Fruit fly (Drosophila melanogaster) whole organism, prepupa: Measurements from ENCODE around the gene ImpE1.

Experiments
- Blimp-1 ChIP-seq: fragments of 200-800 bp; sonication (Bioruptor generic); optimal IDR thresholded peaks from 3 replicates; lab custom pipeline; 2017; ENCODE audit warnings: missing biosample characterization, missing genetic modification characterization, mild to moderate bottlenecking, moderate library complexity, missing genetic modification reagents
- CG10631 ChIP-seq: fragments of 200-800 bp; sonication (Bioruptor generic); optimal IDR thresholded peaks from 2 replicates; lab custom pipeline; 2016; ENCODE audit warnings: missing biosample characterization, missing genetic modification characterization
- CG11294 ChIP-seq: fragments of 200-800 bp; sonication (Bioruptor generic); IDR thresholded peaks from 2 replicates; pipeline ENCODE4 v1.3.6; 2022; ENCODE audit warnings: missing biosample characterization, missing genetic modification characterization
- CG11902 ChIP-seq: fragments of 200-800 bp; sonication (Bioruptor generic); optimal IDR thresholded peaks from 3 replicates; lab custom pipeline; 2016; ENCODE audit warnings: missing biosample characterization, missing genetic modification characterization
- CG16779 ChIP-seq: fragments of 200-800 bp; sonication (Bioruptor generic); optimal IDR thresholded peaks from 3 replicates; lab custom pipeline; 2017; ENCODE audit warnings: missing biosample characterization, mild to moderate bottlenecking, missing genetic modification characterization
- CG3032 ChIP-seq: fragments of 200-800 bp; optimal IDR thresholded peaks from 2 replicates; lab custom pipeline; 2019; ENCODE audit warnings: missing biosample characterization, mild to moderate bottlenecking, missing genetic modification characterization, moderate library complexity
- CG32006 ChIP-seq: fragments of 200-800 bp; sonication (Bioruptor generic); optimal IDR thresholded peaks from 3 replicates; lab custom pipeline; 2017; ENCODE audit warnings: missing biosample characterization, mild to moderate bottlenecking, missing genetic modification characterization
- CG34406 ChIP-seq: fragments of 200-800 bp; sonication (Bioruptor generic); optimal IDR thresholded peaks from 3 replicates; lab custom pipeline; 2016; ENCODE audit warnings: missing biosample characterization, missing genetic modification characterization
- CG3919 ChIP-seq: fragments of 200-800 bp; sonication (Bioruptor generic); optimal IDR thresholded peaks from 3 replicates; lab custom pipeline; 2016; ENCODE audit warnings: missing biosample characterization, missing genetic modification characterization
- CG4318 ChIP-seq: fragments of 200-800 bp; sonication (Bioruptor generic); optimal IDR thresholded peaks from 3 replicates; lab custom pipeline; 2017; ENCODE audit warnings: missing biosample characterization, mild to moderate bottlenecking, missing genetic modification characterization
- CG6163 ChIP-seq: fragments of 200-800 bp; sonication (Bioruptor generic); IDR thresholded peaks from 3 replicates; pipeline ENCODE4 v1.3.6; 2022; ENCODE audit warnings: missing biosample characterization, missing genetic modification characterization
- CG6854 ChIP-seq: fragments of 200-800 bp; sonication (Bioruptor generic); optimal IDR thresholded peaks from 2 replicates; lab custom pipeline; 2017; ENCODE audit warnings: missing biosample characterization, mild to moderate bottlenecking, missing genetic modification characterization
- CG7368 ChIP-seq: fragments of 200-800 bp; sonication (Bioruptor generic); optimal IDR thresholded peaks from 3 replicates; lab custom pipeline; 2016; ENCODE audit warnings: missing biosample characterization, missing genetic modification characterization
- CG8119 ChIP-seq: fragments of 200-800 bp; sonication (Bioruptor generic); IDR thresholded peaks from 3 replicates; pipeline ENCODE4 v1.3.6; 2022; ENCODE audit warnings: missing biosample characterization, missing genetic modification characterization
- CG8319 ChIP-seq: fragments of 200-800 bp; sonication (Bioruptor generic); optimal IDR thresholded peaks from 3 replicates; lab custom pipeline; 2016; ENCODE audit warnings: missing biosample characterization, missing genetic modification characterization
- CG8632 ChIP-seq: fragments of 200-800 bp; sonication (Bioruptor generic); optimal IDR thresholded peaks from 3 replicates; lab custom pipeline; 2016; ENCODE audit warnings: missing biosample characterization, missing genetic modification characterization
- CG9139 ChIP-seq: fragments of 200-800 bp; sonication (Bioruptor generic); optimal IDR thresholded peaks from 3 replicates; lab custom pipeline; 2017; ENCODE audit warnings: missing biosample characterization, mild to moderate bottlenecking, missing genetic modification characterization
- Eip75B ChIP-seq: fragments of 200-800 bp; sonication (Bioruptor generic); optimal IDR thresholded peaks from 3 replicates; lab custom pipeline; 2016; ENCODE audit warnings: missing biosample characterization, missing genetic modification characterization
- Eip78C ChIP-seq: fragments of 200-800 bp; sonication (Bioruptor generic); peaks from one replicate; lab custom pipeline; 2016; ENCODE audit warnings: missing biosample characterization, missing genetic modification characterization
- Eip93F ChIP-seq: fragments of 200-800 bp; sonication (Bioruptor generic); optimal IDR thresholded peaks from 2 replicates; lab custom pipeline; 2016; ENCODE audit warnings: missing biosample characterization, mild to moderate bottlenecking, missing genetic modification characterization
- Ets21C ChIP-seq: fragments of 200-800 bp; sonication (Bioruptor generic); optimal IDR thresholded peaks from 3 replicates; lab custom pipeline; 2016; ENCODE audit warnings: missing biosample characterization, missing genetic modification characterization
- Ets96B ChIP-seq: fragments of 200-800 bp; optimal IDR thresholded peaks from 2 replicates; lab custom pipeline; 2019; ENCODE audit warnings: missing biosample characterization, mild to moderate bottlenecking, missing genetic modification characterization, moderate library complexity
- Gug ChIP-seq: fragments of 200-800 bp; sonication (Bioruptor generic); IDR thresholded peaks from 2 replicates; pipeline ENCODE4 v1.3.6; 2022; ENCODE audit warnings: missing biosample characterization, missing genetic modification characterization
- Hr39 ChIP-seq: fragments of 200-800 bp; sonication (Bioruptor generic); optimal IDR thresholded peaks from 2 replicates; lab custom pipeline; 2016; ENCODE audit warnings: missing biosample characterization, missing genetic modification characterization
- Hr4 ChIP-seq: fragments of 200-800 bp; sonication (Bioruptor generic); optimal IDR thresholded peaks from 3 replicates; lab custom pipeline; 2016; ENCODE audit warnings: missing biosample characterization, missing genetic modification characterization
- Lpt ChIP-seq: fragments of 200-800 bp; sonication (Bioruptor generic); optimal IDR thresholded peaks from 3 replicates; lab custom pipeline; 2016; ENCODE audit warnings: missing biosample characterization, missing genetic modification characterization
- Met ChIP-seq: fragments of 200-800 bp; sonication (Bioruptor generic); optimal IDR thresholded peaks from 3 replicates; lab custom pipeline; 2016; ENCODE audit warnings: missing biosample characterization, missing genetic modification characterization
- Smox ChIP-seq: fragments of 200-800 bp; sonication (Bioruptor generic); optimal IDR thresholded peaks from 3 replicates; lab custom pipeline; 2016; ENCODE audit warnings: missing biosample characterization, missing genetic modification characterization
- Sox15 ChIP-seq: fragments of 200-800 bp; sonication (Bioruptor generic); optimal IDR thresholded peaks from 3 replicates; lab custom pipeline; 2016; ENCODE audit warnings: missing biosample characterization, missing genetic modification characterization
- acj6 ChIP-seq: fragments of 200-800 bp; sonication (Bioruptor generic); optimal IDR thresholded peaks from 3 replicates; lab custom pipeline; 2016; ENCODE audit warnings: missing biosample characterization, missing genetic modification characterization
- dac ChIP-seq: fragments of 200-800 bp; sonication (Bioruptor generic); optimal IDR thresholded peaks from 2 replicates; lab custom pipeline; 2017; ENCODE audit warnings: missing biosample characterization, mild to moderate bottlenecking, missing genetic modification characterization
- dsx ChIP-seq: fragments of 200-800 bp; optimal IDR thresholded peaks from 3 replicates; lab custom pipeline; 2019; ENCODE audit warnings: missing biosample characterization, mild to moderate bottlenecking, missing genetic modification characterization, moderate library complexity; ENCODE audit not compliant: poor library complexity, severe bottlenecking
- esn ChIP-seq: fragments of 200-800 bp; sonication (Bioruptor generic); optimal IDR thresholded peaks from 2 replicates; lab custom pipeline; 2016; ENCODE audit warnings: missing biosample characterization, mild to moderate bottlenecking, missing genetic modification characterization, moderate library complexity
- fd85E ChIP-seq: fragments of 200-800 bp; sonication (Bioruptor generic); optimal IDR thresholded peaks from 3 replicates; lab custom pipeline; 2016; ENCODE audit warnings: missing biosample characterization, missing genetic modification characterization
- fkh ChIP-seq: fragments of 200-800 bp; sonication (Bioruptor generic); optimal IDR thresholded peaks from 3 replicates; lab custom pipeline; 2017; ENCODE audit warnings: missing biosample characterization, mild to moderate bottlenecking, missing genetic modification characterization, moderate library complexity
- net ChIP-seq: fragments of 200-800 bp; sonication (Bioruptor generic); optimal IDR thresholded peaks from 3 replicates; lab custom pipeline; 2016; ENCODE audit warnings: missing biosample characterization, missing genetic modification characterization
- spab ChIP-seq: fragments of 200-800 bp; sonication (Bioruptor generic); optimal IDR thresholded peaks from 2 replicates; lab custom pipeline; 2017; ENCODE audit warnings: missing biosample characterization, mild to moderate bottlenecking, missing genetic modification characterization, missing genetic modification reagents
- svp ChIP-seq: fragments of 200-800 bp; sonication (Bioruptor generic); peaks from one replicate; lab custom pipeline; 2016; ENCODE audit warnings: missing biosample characterization, missing genetic modification characterization
- topi ChIP-seq: fragments of 200-800 bp; sonication (Bioruptor generic); optimal IDR thresholded peaks from 3 replicates; lab custom pipeline; 2016; ENCODE audit warnings: missing biosample characterization, missing genetic modification characterization
- vri ChIP-seq: fragments of 200-800 bp; sonication (Bioruptor generic); optimal IDR thresholded peaks from 3 replicates; lab custom pipeline; 2016; ENCODE audit warnings: missing biosample characterization, mild to moderate bottlenecking, missing genetic modification characterization

ImpE1 gene

dm6 chr3L:8346100-8346980 is 25.9 kb upstream of the ImpE1 start, which contains the start of the genes CG7182 and GAPcenA (continued):
- TF ChIP-seq CG8319 (GFP tag; lab: Kevin White, UChicago) (peak; percentile 46), CG10631 (GFP tag; lab: Kevin White, UChicago) (peak; percentile 87), dsx (GFP tag; lab: Kevin White, UChicago) (no peak), CG7368 (GFP tag; lab: Kevin White, UChicago) (peak; percentile 57), CG8119 (peak; percentile 54; the same call in 2 of the 3 replicates), CG6163 (GFP tag; lab: Robert Waterston, UW) (peak; percentile 75), Smox (GFP tag; lab: Kevin White, UChicago) (no peak), CG32006 (GFP tag; lab: Kevin White, UChicago) (no peak), topi (GFP tag; lab: Kevin White, UChicago) (peak; percentile 75), Sox15 (peak; percentile 43), CG11294 (GFP tag; lab: Robert Waterston, UW) (peak; percentile 23; the same call in 1 of the 2 replicates), Gug (GFP tag; lab: Robert Waterston, UW) (0 out of 2 replicates have a peak, but pooled peaks have one; percentile 9), CG3032 (peak; percentile 85), Ets96B (tag; lab: Kevin White, UChicago) (peak; percentile 78), Eip93F (GFP tag; lab: Kevin White, UChicago) (peak; percentile 27), net (GFP tag; lab: Kevin White, UChicago) (peak; percentile 71), CG34406 (GFP tag; lab: Kevin White, UChicago) (peak; percentile 81), Eip78C (GFP tag; lab: Kevin White, UChicago) (peak; percentile 92), Blimp-1 (GFP tag; lab: Kevin White, UChicago) (peak; percentile 42), acj6 (GFP tag; lab: Kevin White, UChicago) (no peak), CG8632 (GFP tag; lab: Kevin White, UChicago) (peak; percentile 77), CG6854 (GFP tag; lab: Kevin White, UChicago) (peak; percentile 28), fd85E (GFP tag; lab: Kevin White, UChicago) (no peak), CG9139 (GFP tag; lab: Kevin White, UChicago) (peak; percentile 26), CG4318 (no peak), vri (GFP tag; lab: Kevin White, UChicago) (peak; percentile 90), Lpt (GFP tag; lab: Kevin White, UChicago) (peak; percentile 36), dac (no peak), Ets21C (no peak), CG16779 (tag; lab: Kevin White, UChicago) (no peak)

- TF ChIP-seq esn (GFP tag; lab: Kevin White, UChicago) (no peak), spab (no peak), fkh (GFP tag; lab: Kevin White, UChicago) (peak; percentile 83)
These were observed 24.9 kb upstream of the ImpE1 start for dm6 chr3L:8347346-8347745.

dm6 chr3L:8356196-8356595 is 16.0 kb upstream of the ImpE1 start, which contains the start of gene Culd:
Culd (minus strand) TSS chr3L:8356296.
- TF ChIP-seq CG11902 (GFP tag; lab: Kevin White, UChicago): no peak
- no peak for TF ChIP-seq Met (GFP tag; lab: Kevin White, UChicago)
- TF ChIP-seq Hr39 (GFP tag; lab: Kevin White, UChicago): no peak
- TF ChIP-seq svp (GFP tag; lab: Kevin White, UChicago): no peak
- no peak for TF ChIP-seq Eip75B (GFP tag; lab: Kevin White, UChicago)
- no peak for TF ChIP-seq CG8119
- TF ChIP-seq CG6854 (GFP tag; lab: Kevin White, UChicago): no peak
- no peak for TF ChIP-seq Eip78C (GFP tag; lab: Kevin White, UChicago)
- no peak for TF ChIP-seq dac
- no peak for TF ChIP-seq Hr4 (GFP tag; lab: Kevin White, UChicago)
- TF ChIP-seq acj6 (GFP tag; lab: Kevin White, UChicago): no peak
- no peak for TF ChIP-seq CG9139 (GFP tag; lab: Kevin White, UChicago)
- no peak for TF ChIP-seq CG3032
- TF ChIP-seq Gug (GFP tag; lab: Robert Waterston, UW): no peak
- no peak for TF ChIP-seq CG3919 (GFP tag; lab: Kevin White, UChicago)
- TF ChIP-seq CG16779 (tag; lab: Kevin White, UChicago): no peak
- TF ChIP-seq, all 60 proteins: peak for 0
